Worm (Caenorhabditis elegans): Measurements from ENCODE around the gene pptr-1.

- TF ChIP-seq him-1 (tag; optimal IDR thresholded peaks at IDR 0.05), result no peak
- no peak for TF ChIP-seq dao-5 (tag; optimal IDR thresholded peaks at IDR 0.05)
Observed at ce11 chrV:16336326-16336725, 21.0 kb upstream of the pptr-1 start, which contains the start of gene srw-87.

Measured in whole organism, L4/young adult.